Worm (Caenorhabditis elegans) whole organism, mixed stage, embryonic: ENCODE data around the gene set-31.

Source experiments
- lin-32 ChIP-seq: fragments of 200-800 bp; sonication (Bioruptor generic); optimal IDR thresholded peaks from 2 replicates; lab custom pipeline; 2018; ENCODE audit warnings: mild to moderate bottlenecking, missing genetic modification characterization, missing compliant biosample characterization
- unc-62 ChIP-seq: fragments of 150-350 bp; optimal IDR thresholded peaks from 2 replicates; lab custom pipeline; 2014; ENCODE audit warnings: missing biosample characterization, missing genetic modification reagents, missing genetic modification characterization

ce11 chrV:14426013-14426412 is 8.3 kb downstream of the set-31 start:
- TF ChIP-seq unc-62 (GFP tag; lab: Kevin White, UChicago), result peak; percentile 51
- no peak for TF ChIP-seq lin-32 (GFP tag; lab: Kevin White, UChicago)
